Worm (Caenorhabditis elegans) whole organism, L4 larva: ENCODE data around the gene pals-20.
A peak's percentile ranks its signal among the peaks of the same experiment; 100 is the strongest.

Source experiments
- F10B5.3 ChIP-seq: sonication (generic microtip); optimal IDR thresholded peaks from 2 replicates; lab custom pipeline; 2016; ENCODE audit warnings: mild to moderate bottlenecking, missing genetic modification characterization, missing compliant biosample characterization
- F26F4.8 ChIP-seq: fragments of 200-800 bp; sonication (Bioruptor generic); conservative IDR thresholded peaks from 2 replicates; pipeline ENCODE4 v1.3.6; 2022; ENCODE audit warnings: missing genetic modification characterization, missing compliant biosample characterization
- F37D6.2 ChIP-seq: sonication (generic microtip); optimal IDR thresholded peaks from 2 replicates; lab custom pipeline; 2016; ENCODE audit warnings: mild to moderate bottlenecking, missing genetic modification characterization, missing compliant biosample characterization
- F44E2.7 ChIP-seq: fragments of 200-800 bp; sonication (Bioruptor generic); IDR thresholded peaks from 2 replicates; pipeline ENCODE4 v2.1.2; 2022; ENCODE audit warnings: missing genetic modification characterization, missing compliant biosample characterization
- F49E8.2 ChIP-seq: sonication (generic microtip); optimal IDR thresholded peaks from 2 replicates; lab custom pipeline; 2016; ENCODE audit warnings: missing compliant biosample characterization, mild to moderate bottlenecking, missing genetic modification characterization, borderline replicate concordance
- T20F7.1 ChIP-seq: fragments of 200-800 bp; sonication (Bioruptor generic); optimal IDR thresholded peaks from 2 replicates; lab custom pipeline; 2018; ENCODE audit warnings: mild to moderate bottlenecking, missing genetic modification characterization, missing compliant biosample characterization
- T26A8.4 ChIP-seq: fragments of 200-800 bp; sonication (Bioruptor generic); IDR thresholded peaks from 2 replicates; pipeline ENCODE4 v1.3.6; 2022; ENCODE audit warnings: missing genetic modification characterization, missing compliant biosample characterization
- ZK546.5 ChIP-seq, 2 experiments: sonication (generic microtip); optimal IDR thresholded peaks; 2 replicates each; lab custom pipeline; 2017; ENCODE audit warnings: missing biosample characterization in 2 of 2, missing genetic modification characterization in 2 of 2
- aha-1 ChIP-seq: fragments of 150-350 bp; peaks from one replicate; lab custom pipeline; 2014; ENCODE audit warnings: missing biosample characterization, missing genetic modification characterization
- aly-2 ChIP-seq: sonication (generic microtip); optimal IDR thresholded peaks from 2 replicates; lab custom pipeline; 2018; ENCODE audit warnings: missing biosample characterization, missing genetic modification characterization
- arid-1 ChIP-seq: fragments of 200-800 bp; sonication (Bioruptor generic); conservative IDR thresholded peaks from 2 replicates; pipeline ENCODE4 v1.3.6; 2022; ENCODE audit warnings: missing genetic modification reagents, missing genetic modification characterization, missing compliant biosample characterization
- ceh-28 ChIP-seq: fragments of 150-350 bp; optimal IDR thresholded peaks from 2 replicates; lab custom pipeline; 2014; ENCODE audit warnings: missing biosample characterization, missing genetic modification reagents, missing genetic modification characterization
- ceh-62 ChIP-seq: sonication (generic microtip); optimal IDR thresholded peaks from 2 replicates; lab custom pipeline; 2017; ENCODE audit warnings: missing biosample characterization, missing genetic modification characterization
- ces-1 ChIP-seq: fragments of 150-350 bp; sonication (generic microtip); optimal IDR thresholded peaks from 4 replicates; lab custom pipeline; 2014; ENCODE audit warnings: missing biosample characterization, missing genetic modification reagents, missing genetic modification characterization
- daf-12 ChIP-seq: fragments of 150-350 bp; optimal IDR thresholded peaks from 2 replicates; lab custom pipeline; 2014; ENCODE audit warnings: missing biosample characterization, missing genetic modification reagents, missing genetic modification characterization
- daf-16 ChIP-seq, 3 experiments: sonication (generic microtip); optimal IDR thresholded peaks; 2 replicates each; lab custom pipeline; 2016 to 2017; ENCODE audit warnings: missing genetic modification characterization in 3 of 3, missing genetic modification reagents in 3 of 3, mild to moderate bottlenecking in 2 of 3, missing compliant biosample characterization in 2 of 3, missing biosample characterization in 1 of 3, moderate library complexity in 1 of 3
- daf-19 ChIP-seq: fragments of 200-800 bp; sonication (Bioruptor generic); conservative IDR thresholded peaks from 2 replicates; pipeline ENCODE4 v1.3.6; 2022; ENCODE audit warnings: missing genetic modification characterization, missing compliant biosample characterization
- daf-8 ChIP-seq: fragments of 200-800 bp; sonication (Bioruptor generic); IDR thresholded peaks from 2 replicates; pipeline ENCODE4 v1.3.6; 2022; ENCODE audit warnings: missing genetic modification characterization, missing compliant biosample characterization
- dmd-9 ChIP-seq: fragments of 200-800 bp; sonication (Bioruptor generic); IDR thresholded peaks from 2 replicates; pipeline ENCODE4 v1.3.6; 2022; ENCODE audit warnings: missing genetic modification reagents, missing genetic modification characterization, missing compliant biosample characterization
- dpl-1 ChIP-seq: fragments of 150-350 bp; optimal IDR thresholded peaks from 2 replicates; lab custom pipeline; 2014; ENCODE audit warnings: missing biosample characterization, missing genetic modification reagents, missing genetic modification characterization
- duxl-1 ChIP-seq: sonication (generic microtip); optimal IDR thresholded peaks from 2 replicates; lab custom pipeline; 2016; ENCODE audit warnings: mild to moderate bottlenecking, missing genetic modification characterization, moderate library complexity, missing compliant biosample characterization; ENCODE audit not compliant: poor library complexity
- egl-27 ChIP-seq: sonication (generic microtip); optimal IDR thresholded peaks from 3 replicates; lab custom pipeline; 2017; ENCODE audit warnings: missing biosample characterization, missing genetic modification reagents, missing genetic modification characterization
- fkh-10 ChIP-seq: fragments of 150-350 bp; optimal IDR thresholded peaks from 2 replicates; lab custom pipeline; 2014; ENCODE audit warnings: missing biosample characterization, missing genetic modification reagents, missing genetic modification characterization
- hif-1 ChIP-seq, 2 experiments: sonication (generic microtip); optimal IDR thresholded peaks; 2 replicates each; lab custom pipeline; 2016 to 2017; ENCODE audit warnings: missing compliant biosample characterization in 2 of 2, missing genetic modification characterization in 2 of 2, missing genetic modification reagents in 2 of 2, missing genotype in 2 of 2, mild to moderate bottlenecking in 1 of 2
- jun-1 ChIP-seq: fragments of 150-350 bp; optimal IDR thresholded peaks from 2 replicates; lab custom pipeline; 2014; ENCODE audit warnings: missing biosample characterization, missing genetic modification reagents, missing genetic modification characterization
- lin-13 ChIP-seq: fragments of 150-350 bp; optimal IDR thresholded peaks from 2 replicates; lab custom pipeline; 2014; ENCODE audit warnings: missing biosample characterization, missing genetic modification reagents, missing genetic modification characterization
- lin-38 ChIP-seq: fragments of 200-800 bp; sonication (Bioruptor generic); IDR thresholded peaks from 2 replicates; pipeline ENCODE4 v1.3.6; 2022; ENCODE audit warnings: missing genetic modification reagents, missing genetic modification characterization, missing compliant biosample characterization
- lir-3 ChIP-seq: sonication (generic microtip); optimal IDR thresholded peaks from 2 replicates; lab custom pipeline; 2016; ENCODE audit warnings: mild to moderate bottlenecking, missing genetic modification characterization, missing compliant biosample characterization
- lsy-2 ChIP-seq, 2 experiments: fragments of 150-350 bp in 1 of 2; sonication (generic microtip) in 1 of 2; optimal IDR thresholded peaks; 2 replicates each; lab custom pipeline; 2014 to 2017; ENCODE audit warnings: missing biosample characterization in 2 of 2, missing genetic modification characterization in 2 of 2
- mxl-2 ChIP-seq: fragments of 200-800 bp; sonication (Bioruptor generic); conservative IDR thresholded peaks from 2 replicates; pipeline ENCODE4 v1.3.6; 2022; ENCODE audit warnings: missing genetic modification reagents, missing genetic modification characterization, missing compliant biosample characterization
- nhr-111 ChIP-seq: fragments of 200-800 bp; sonication (Bioruptor generic); optimal IDR thresholded peaks from 2 replicates; lab custom pipeline; 2018; ENCODE audit warnings: mild to moderate bottlenecking, missing genetic modification characterization, missing compliant biosample characterization
- nhr-237 ChIP-seq: sonication (generic microtip); optimal IDR thresholded peaks from 2 replicates; lab custom pipeline; 2017; ENCODE audit warnings: missing biosample characterization, missing genetic modification characterization
- nhr-41 ChIP-seq: fragments of 200-800 bp; sonication (Bioruptor generic); IDR thresholded peaks from 2 replicates; pipeline ENCODE4 v1.3.6; 2022; ENCODE audit warnings: missing genetic modification reagents, missing genetic modification characterization, missing compliant biosample characterization
- nhr-48 ChIP-seq: sonication (generic microtip); optimal IDR thresholded peaks from 2 replicates; lab custom pipeline; 2016; ENCODE audit warnings: mild to moderate bottlenecking, missing genetic modification characterization, missing compliant biosample characterization
- nhr-77 ChIP-seq: fragments of 150-350 bp; optimal IDR thresholded peaks from 2 replicates; lab custom pipeline; 2014; ENCODE audit warnings: missing biosample characterization, missing genetic modification characterization
- rbr-2 ChIP-seq: sonication (generic microtip); optimal IDR thresholded peaks from 2 replicates; lab custom pipeline; 2016; ENCODE audit warnings: missing genotype, missing genetic modification characterization, missing compliant biosample characterization
- sdz-12 ChIP-seq: fragments of 200-800 bp; sonication (Bioruptor generic); optimal IDR thresholded peaks from 2 replicates; lab custom pipeline; 2018; ENCODE audit warnings: mild to moderate bottlenecking, missing genetic modification characterization, missing compliant biosample characterization
- set-16 ChIP-seq: fragments of 200-800 bp; sonication (Bioruptor generic); IDR thresholded peaks from 2 replicates; pipeline ENCODE4 v1.3.6; 2022; ENCODE audit warnings: missing genetic modification reagents, missing genetic modification characterization, missing compliant biosample characterization
- spr-3 ChIP-seq: fragments of 200-800 bp; sonication (Bioruptor generic); optimal IDR thresholded peaks from 2 replicates; lab custom pipeline; 2018; ENCODE audit warnings: mild to moderate bottlenecking, missing genetic modification characterization, missing compliant biosample characterization
- tag-97 ChIP-seq: fragments of 200-800 bp; sonication (Bioruptor generic); IDR thresholded peaks from 2 replicates; pipeline ENCODE4 v1.3.6; 2022; ENCODE audit warnings: missing genetic modification characterization, missing compliant biosample characterization
- unc-39 ChIP-seq: sonication (generic microtip); optimal IDR thresholded peaks from 2 replicates; lab custom pipeline; 2017; ENCODE audit warnings: missing biosample characterization, missing genetic modification characterization
- zip-11 ChIP-seq: fragments of 200-800 bp; sonication (Bioruptor generic); IDR thresholded peaks from 2 replicates; pipeline ENCODE4 v1.3.6; 2022; ENCODE audit warnings: missing genetic modification characterization, missing compliant biosample characterization
- ztf-11 ChIP-seq: fragments of 150-350 bp; optimal IDR thresholded peaks from 2 replicates; lab custom pipeline; 2014; ENCODE audit warnings: missing biosample characterization, missing genetic modification characterization
- ztf-7 ChIP-seq: fragments of 150-350 bp; optimal IDR thresholded peaks from 2 replicates; lab custom pipeline; 2014; ENCODE audit warnings: missing biosample characterization, missing genetic modification characterization

The pals-20 gene

DNA sequence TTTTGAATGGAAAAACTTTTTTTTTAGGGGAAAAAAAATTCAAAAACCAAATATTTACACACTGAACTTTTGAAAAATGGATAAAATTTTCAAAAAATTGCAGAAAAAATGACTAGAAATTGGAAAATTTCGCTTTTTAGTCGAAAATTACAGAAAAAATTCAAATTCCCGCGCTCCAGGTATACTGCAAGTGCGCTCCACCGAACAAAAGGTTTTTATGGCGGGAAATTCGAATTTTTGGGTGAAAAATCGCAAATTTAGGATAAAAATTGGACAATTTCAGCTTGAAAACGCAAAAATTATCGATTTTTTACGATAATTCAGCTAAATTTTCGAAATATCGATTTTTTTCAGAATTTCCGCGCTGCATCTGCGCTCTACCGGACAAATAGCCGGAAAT is 41.2 kb upstream of the pals-20 start:
- TF ChIP-seq aha-1 (peak; percentile 8), lin-38 (GFP tag; lab: Robert Waterston, UW) (peak; percentile 81), hif-1 (tag; optimal IDR thresholded peaks at IDR 0.05; lab: Kevin White, UChicago) (no peak), ceh-28 (tag; lab: Kevin White, UChicago) (peak; percentile 6)

DNA sequence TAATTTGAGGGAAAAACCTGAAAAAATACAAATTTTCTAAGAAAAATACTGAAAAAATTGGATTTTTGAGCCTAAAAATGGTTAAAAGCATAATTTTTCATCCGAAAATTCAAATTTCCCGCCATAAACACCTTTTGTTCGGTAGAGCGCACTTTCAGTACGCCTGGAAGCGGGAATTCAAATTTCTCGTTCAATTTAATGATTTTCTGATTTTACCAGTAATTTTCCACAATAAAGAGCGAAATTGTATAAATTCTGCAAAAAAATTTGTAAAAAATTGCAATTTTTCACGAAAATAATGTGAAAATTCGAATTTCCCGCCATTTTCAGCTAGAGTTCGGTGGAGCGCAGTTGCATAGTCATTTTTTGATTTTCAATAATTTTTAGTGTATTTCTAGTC is 40.3 kb upstream of the pals-20 start:
- TF ChIP-seq zip-11 (no peak), lin-38 (GFP tag; lab: Robert Waterston, UW) (peak; percentile 70), ztf-11 (tag; lab: Kevin White, UChicago) (no peak), lin-13 (GFP tag; lab: Kevin White, UChicago) (no peak), ceh-62 (tag; lab: Kevin White, UChicago) (no peak), daf-16 (GFP tag; optimal IDR thresholded peaks at IDR 0.05; lab: Kevin White, UChicago) (no peak), daf-16 (tag; optimal IDR thresholded peaks at IDR 0.05; lab: Kevin White, UChicago) (no peak), ZK546.5 (tag; optimal IDR thresholded peaks at IDR 0.05; lab: Kevin White, UChicago) (no peak), fkh-10 (no peak)

DNA sequence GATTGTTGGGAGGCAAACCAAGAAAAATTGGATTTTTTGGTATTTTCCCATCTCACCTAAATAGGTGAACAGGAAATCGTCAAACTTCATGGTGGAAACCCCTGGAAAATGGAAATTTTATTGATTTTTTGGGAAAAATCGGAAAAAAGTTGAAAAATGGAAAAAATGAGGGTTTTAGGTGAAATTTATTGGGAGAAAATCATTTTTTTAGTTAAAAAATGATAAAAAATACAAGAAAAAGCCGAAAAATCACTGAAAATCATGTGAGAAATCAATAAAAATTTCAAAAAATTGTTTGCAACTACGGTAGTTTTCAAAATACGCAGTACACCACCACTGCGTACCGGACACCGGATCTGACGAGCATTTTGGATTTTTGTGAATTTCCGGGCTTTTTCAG is 39.0 kb upstream of the pals-20 start, which contains the start of gene lelo-2:
Gene lelo-2, minus strand, starts transcription at position 101 of the 400 bp plus-strand sequence.
- TF ChIP-seq dmd-9 (GFP tag; lab: Robert Waterston, UW) (no peak), nhr-48 (tag; lab: Kevin White, UChicago) (no peak), ceh-28 (tag; lab: Kevin White, UChicago) (no peak), daf-19 (no peak), rbr-2 (tag; lab: Kevin White, UChicago) (no peak), aha-1 (peak; percentile 27), hif-1 (tag; optimal IDR thresholded peaks at IDR 0.05; lab: Kevin White, UChicago) (no peak)

DNA sequence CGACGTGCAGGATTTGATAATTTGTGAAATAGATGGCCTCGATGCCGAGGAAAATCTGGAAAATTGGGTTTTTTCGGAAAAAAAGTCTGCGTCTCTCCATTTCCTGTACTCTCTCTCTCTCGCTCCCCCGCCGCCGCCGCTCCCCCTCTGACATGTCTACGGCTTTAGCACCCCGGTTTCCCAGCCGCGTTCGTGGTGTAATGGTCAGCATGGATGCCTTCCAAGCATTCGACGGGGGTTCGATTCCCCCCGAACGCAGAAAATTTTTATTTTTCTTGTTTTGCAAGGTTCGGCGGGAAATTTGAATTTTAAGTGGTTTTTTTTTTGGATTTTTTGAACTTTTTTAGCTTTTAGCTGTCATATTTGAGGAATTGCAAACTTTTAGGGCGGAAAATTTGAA is 36.2 kb upstream of the pals-20 start:
- TF ChIP-seq F26F4.8 (GFP tag; lab: Robert Waterston, UW) (peak; percentile 68; the same call in 1 of the 2 replicates), unc-39 (no peak), set-16 (GFP tag; lab: Robert Waterston, UW) (peak; percentile 90), mxl-2 (GFP tag; lab: Robert Waterston, UW) (0 out of 2 replicates have a peak, but pooled peaks have one; percentile 33), daf-16 (GFP tag; optimal IDR thresholded peaks at IDR 0.05; lab: Kevin White, UChicago) (peak; percentile 37 to 52), daf-16 (tag; optimal IDR thresholded peaks at IDR 0.05; lab: Kevin White, UChicago) (peak; percentile 58), nhr-41 (GFP tag; lab: Robert Waterston, UW) (peak; percentile 85; the same call in 1 of the 2 replicates), F10B5.3 (tag; lab: Kevin White, UChicago) (no peak), rbr-2 (tag; lab: Kevin White, UChicago) (peak; percentile 70), aha-1 (peak; percentile 98), F49E8.2 (peak; percentile 43), lsy-2 (tag; optimal IDR thresholded peaks at IDR 0.05; lab: Kevin White, UChicago) (peak; percentile 43 to 79), ces-1 (GFP tag; lab: Kevin White, UChicago) (no peak), lir-3 (tag; lab: Kevin White, UChicago) (no peak), nhr-111 (GFP tag; lab: Kevin White, UChicago) (peak; percentile 77), T26A8.4 (GFP tag; lab: Robert Waterston, UW) (peak; percentile 82), nhr-237 (tag; lab: Kevin White, UChicago) (no peak), F44E2.7 (GFP tag; lab: Robert Waterston, UW) (0 out of 2 replicates have a peak, but pooled peaks have one; percentile 58), aly-2 (tag; lab: Kevin White, UChicago) (no peak), T20F7.1 (GFP tag; lab: Kevin White, UChicago) (peak; percentile 19), nhr-77 (tag; lab: Kevin White, UChicago) (peak; percentile 39), duxl-1 (tag; lab: Kevin White, UChicago) (peak; percentile 78), sdz-12 (peak; percentile 52), daf-8 (GFP tag; lab: Robert Waterston, UW) (no peak), ztf-7 (tag; lab: Kevin White, UChicago) (no peak), ztf-11 (tag; lab: Kevin White, UChicago) (no peak), egl-27 (tag; lab: Kevin White, UChicago) (no peak), dmd-9 (GFP tag; lab: Robert Waterston, UW) (peak; percentile 81), dpl-1 (GFP tag; lab: Kevin White, UChicago) (peak; percentile 60), daf-12 (tag; lab: Kevin White, UChicago) (no peak), F37D6.2 (tag; lab: Kevin White, UChicago) (peak; percentile 45), tag-97 (GFP tag; lab: Robert Waterston, UW) (no peak), arid-1 (GFP tag; lab: Robert Waterston, UW) (peak; percentile 92), spr-3 (GFP tag; lab: Kevin White, UChicago) (peak; percentile 69), jun-1 (no peak)
